Fruit fly (Drosophila melanogaster): ENCODE data around the gene CG5644.

Gene CG5644

DNA sequence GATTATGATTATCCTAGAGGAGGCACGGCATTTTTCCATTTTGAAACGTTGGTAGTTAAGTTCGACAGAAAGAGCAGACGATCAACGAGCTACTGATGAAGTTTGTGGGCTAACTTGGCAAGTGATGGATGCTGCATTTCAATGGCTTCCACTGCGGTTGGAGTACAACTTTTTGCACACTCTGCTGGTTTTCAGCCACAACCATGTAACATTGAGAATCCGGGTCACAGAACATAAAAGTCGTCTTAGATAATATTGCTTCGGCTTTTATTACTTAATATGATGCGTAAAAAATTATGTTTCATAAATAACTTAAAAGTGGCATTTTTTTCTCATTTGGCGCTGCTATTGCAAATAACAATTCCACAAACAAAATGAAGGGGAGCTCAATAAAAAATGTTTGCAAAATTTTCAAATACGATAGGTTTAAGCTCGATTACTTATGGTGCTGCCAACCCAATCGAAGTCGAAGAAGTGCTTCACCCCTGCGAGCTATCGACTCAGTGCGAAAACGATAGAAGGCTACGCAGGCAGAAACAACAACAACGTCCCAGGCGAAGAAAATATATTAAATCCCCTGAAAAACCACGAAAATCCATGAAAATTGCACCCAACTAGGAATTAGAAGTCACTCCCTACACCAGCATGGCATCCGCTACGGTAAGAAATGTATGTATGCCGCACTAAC, 13.2 kb downstream of the CG5644 start, which contains the start of the genes CG5653 and CG5021:
CG5653 (minus strand) TSS at position 51 of the 688 bp plus-strand sequence.
CG5021 (plus strand) TSS at position 506 of the 688 bp plus-strand sequence.
- no peak for TF ChIP-seq kay (GFP tag; ENCODE audit: borderline replicate concordance)
- peak; percentile 30 for TF ChIP-seq bab1 (GFP tag; optimal IDR thresholded peaks at IDR 0.05)

DNA sequence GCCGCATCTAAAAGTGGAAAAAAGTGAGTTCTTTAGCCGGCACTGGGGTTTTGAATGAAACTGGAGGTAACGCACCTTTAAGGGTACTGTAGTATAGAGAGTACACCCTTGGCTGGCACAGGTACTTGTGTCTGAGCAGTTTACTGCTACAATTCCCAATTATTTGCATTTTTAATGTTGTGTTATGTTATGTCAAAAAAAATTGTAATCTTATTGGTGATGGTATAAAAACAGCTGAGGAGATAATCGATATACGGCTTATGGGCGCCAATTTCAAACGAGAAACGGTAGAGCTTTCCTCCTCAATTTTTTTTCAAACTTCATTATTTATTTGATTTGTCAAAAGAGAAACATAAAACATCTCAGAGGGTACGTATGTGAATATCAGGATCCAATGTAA, 15.2 kb downstream of the CG5644 start, which contains the start of gene ValRS-m:
ValRS-m (minus strand) TSS at position 312 of the 400 bp plus-strand sequence.
- no peak for TF ChIP-seq pad (GFP tag; optimal IDR thresholded peaks at IDR 0.05)

DNA sequence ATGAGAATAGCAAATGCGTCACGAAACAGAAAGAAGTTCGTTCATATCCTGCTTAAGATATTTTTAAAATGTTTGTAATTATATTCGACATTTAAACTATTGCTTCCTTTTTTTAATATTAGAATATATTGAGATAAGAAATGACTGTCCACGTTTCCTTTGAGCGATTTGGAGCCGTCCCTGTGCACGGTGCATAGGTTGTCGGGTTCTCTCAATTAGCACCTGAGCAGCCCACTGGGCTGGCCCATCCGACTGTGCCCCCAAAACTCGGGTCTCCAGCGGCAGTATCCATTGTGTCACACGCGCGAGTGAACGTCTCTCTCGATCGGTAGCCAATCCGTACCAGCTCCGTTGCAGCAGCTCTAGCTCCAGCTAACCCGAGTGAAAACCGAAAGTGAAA, 21.1 kb downstream of the CG5644 start, which contains the start of gene CG13313:
CG13313 (plus strand) TSS at position 301 of the 400 bp plus-strand sequence.
- no peak for TF ChIP-seq CG14711 (tag; optimal IDR thresholded peaks at IDR 0.05)
- no peak for TF ChIP-seq Mnt (GFP tag; optimal IDR thresholded peaks at IDR 0.05)
- TF ChIP-seq cic (GFP tag; optimal IDR thresholded peaks at IDR 0.05), result no peak
- TF ChIP-seq CG7101 (tag; optimal IDR thresholded peaks at IDR 0.05), result no peak
- no peak for TF ChIP-seq tj (GFP tag; optimal IDR thresholded peaks at IDR 0.05)
- no peak for TF ChIP-seq CG12768 (GFP tag; optimal IDR thresholded peaks at IDR 0.05)
- no peak for TF ChIP-seq CG1620 (GFP tag; optimal IDR thresholded peaks at IDR 0.05)
- no peak for TF ChIP-seq ovo (GFP tag; optimal IDR thresholded peaks at IDR 0.05)
- TF ChIP-seq pad (GFP tag; optimal IDR thresholded peaks at IDR 0.05), result no peak

DNA sequence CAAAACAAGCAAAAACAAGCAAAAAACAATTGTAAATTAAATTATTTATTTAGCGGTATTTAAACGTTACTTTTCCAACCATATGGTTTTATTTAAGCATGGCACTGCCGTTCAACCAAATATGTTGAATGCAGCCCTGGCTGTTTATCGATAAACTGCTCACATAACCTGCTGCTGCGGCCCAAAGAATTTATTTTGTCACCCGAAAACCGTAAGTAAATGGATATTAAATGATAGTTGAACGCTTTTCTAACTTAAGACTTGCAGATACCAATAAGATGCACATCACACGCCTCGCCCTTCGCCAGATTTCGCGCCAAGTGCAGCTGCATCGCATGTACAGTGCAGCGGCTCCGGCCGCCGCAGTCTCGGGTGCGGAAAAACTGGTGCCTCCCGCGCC, 23.0 kb downstream of the CG5644 start, which contains the start of gene mRpL12:
mRpL12 (plus strand) TSS at position 123 of the 400 bp plus-strand sequence.
- TF ChIP-seq toe (GFP tag; optimal IDR thresholded peaks at IDR 0.05) (no peak), kay (GFP tag; ENCODE audit: borderline replicate concordance) (peak; percentile 4), CG1620 (GFP tag; optimal IDR thresholded peaks at IDR 0.05) (no peak), cic (GFP tag; optimal IDR thresholded peaks at IDR 0.05) (no peak), Mnt (GFP tag; optimal IDR thresholded peaks at IDR 0.05) (peak; percentile 4)

DNA sequence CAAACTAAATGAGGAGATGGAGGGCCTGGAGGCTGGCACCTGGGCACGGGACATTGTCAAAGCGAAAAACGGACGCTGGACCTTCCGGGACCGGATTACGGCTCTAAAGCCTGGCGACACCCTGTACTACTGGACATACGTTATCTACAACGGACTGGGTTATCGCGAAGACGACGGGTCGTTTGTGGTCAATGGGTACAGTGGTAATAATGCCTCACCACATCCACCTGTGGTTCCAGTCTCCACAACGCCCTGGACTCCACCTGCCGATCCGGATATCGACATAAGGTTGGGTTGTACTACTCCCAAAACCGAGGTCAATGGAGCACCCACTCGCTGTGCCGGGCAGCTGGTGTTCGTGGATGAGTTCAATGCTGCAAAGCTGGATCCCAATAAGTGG, 24.5 kb downstream of the CG5644 start:
- TF ChIP-seq CG14711 (tag; optimal IDR thresholded peaks at IDR 0.05), result no peak
- TF ChIP-seq CG7045 (GFP tag; optimal IDR thresholded peaks at IDR 0.05), result no peak
- TF ChIP-seq ovo (GFP tag; optimal IDR thresholded peaks at IDR 0.05), result no peak
- TF ChIP-seq toe (GFP tag; optimal IDR thresholded peaks at IDR 0.05), result no peak
- TF ChIP-seq bab1 (GFP tag; optimal IDR thresholded peaks at IDR 0.05), result no peak
- no peak for TF ChIP-seq Hr96 (GFP tag; optimal IDR thresholded peaks at IDR 0.05)
- no peak for TF ChIP-seq cic (GFP tag; optimal IDR thresholded peaks at IDR 0.05)
- TF ChIP-seq cnc (optimal IDR thresholded peaks at IDR 0.05), result no peak
- TF ChIP-seq Clk (GFP tag; optimal IDR thresholded peaks at IDR 0.05), result no peak
- TF ChIP-seq CG1620 (GFP tag; optimal IDR thresholded peaks at IDR 0.05), result no peak
- TF ChIP-seq pad (GFP tag; optimal IDR thresholded peaks at IDR 0.05), result no peak
- TF ChIP-seq CG33017 (tag; optimal IDR thresholded peaks at IDR 0.05), result no peak
- TF ChIP-seq tj (GFP tag; optimal IDR thresholded peaks at IDR 0.05), result no peak

DNA sequence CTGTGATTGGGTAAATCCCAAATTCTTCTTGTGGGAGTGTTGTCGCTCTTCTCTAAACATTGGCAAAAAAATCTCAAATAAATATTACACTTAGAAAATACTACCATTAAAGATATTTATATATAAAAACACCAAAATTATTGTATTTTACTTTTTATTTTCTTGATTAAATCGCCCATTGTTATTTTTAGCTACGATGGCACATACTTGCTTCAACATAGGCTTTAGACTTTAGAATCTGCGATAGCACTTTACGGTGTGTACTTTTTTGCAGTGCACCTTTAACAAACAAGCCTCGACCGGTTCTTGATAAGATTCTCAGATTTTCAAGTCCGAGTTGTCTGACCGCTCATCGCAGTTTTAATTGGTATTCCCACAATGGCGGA, 25.0 kb downstream of the CG5644 start, which contains the start of gene GNBP3:
GNBP3 (plus strand) TSS at position 374 of the 386 bp plus-strand sequence.
- no peak for TF ChIP-seq tj (GFP tag; optimal IDR thresholded peaks at IDR 0.05)
- TF ChIP-seq CG11617 (GFP tag; optimal IDR thresholded peaks at IDR 0.05), result no peak
- no peak for TF ChIP-seq Hr96 (GFP tag; optimal IDR thresholded peaks at IDR 0.05)
- peak; percentile 10 for TF ChIP-seq cic (GFP tag; optimal IDR thresholded peaks at IDR 0.05)
- TF ChIP-seq ovo (GFP tag; optimal IDR thresholded peaks at IDR 0.05), result no peak
- no peak for TF ChIP-seq cnc (optimal IDR thresholded peaks at IDR 0.05)
- TF ChIP-seq CG14711 (tag; optimal IDR thresholded peaks at IDR 0.05), result peak; percentile 43
- TF ChIP-seq CG5204 (GFP tag; optimal IDR thresholded peaks at IDR 0.05), result no peak
- TF ChIP-seq Mnt (GFP tag; optimal IDR thresholded peaks at IDR 0.05), result no peak
- no peak for TF ChIP-seq Crg-1 (GFP tag; optimal IDR thresholded peaks at IDR 0.05)
- TF ChIP-seq CG12768 (GFP tag; optimal IDR thresholded peaks at IDR 0.05), result peak; percentile 71
- no peak for TF ChIP-seq pad (GFP tag; optimal IDR thresholded peaks at IDR 0.05)
- TF ChIP-seq CG1620 (GFP tag; optimal IDR thresholded peaks at IDR 0.05), result no peak
- peak; percentile 76 for TF ChIP-seq CG33017 (tag; optimal IDR thresholded peaks at IDR 0.05)
- TF ChIP-seq CG7101 (tag; optimal IDR thresholded peaks at IDR 0.05), result peak; percentile 62
- peak; percentile 44 for TF ChIP-seq CG7045 (GFP tag; optimal IDR thresholded peaks at IDR 0.05)
- no peak for TF ChIP-seq toe (GFP tag; optimal IDR thresholded peaks at IDR 0.05)
- TF ChIP-seq bab1 (GFP tag; optimal IDR thresholded peaks at IDR 0.05), result no peak
- TF ChIP-seq Clk (GFP tag; optimal IDR thresholded peaks at IDR 0.05), result peak; percentile 20
- peak; percentile 90 for TF ChIP-seq kay (GFP tag; ENCODE audit: borderline replicate concordance)

DNA sequence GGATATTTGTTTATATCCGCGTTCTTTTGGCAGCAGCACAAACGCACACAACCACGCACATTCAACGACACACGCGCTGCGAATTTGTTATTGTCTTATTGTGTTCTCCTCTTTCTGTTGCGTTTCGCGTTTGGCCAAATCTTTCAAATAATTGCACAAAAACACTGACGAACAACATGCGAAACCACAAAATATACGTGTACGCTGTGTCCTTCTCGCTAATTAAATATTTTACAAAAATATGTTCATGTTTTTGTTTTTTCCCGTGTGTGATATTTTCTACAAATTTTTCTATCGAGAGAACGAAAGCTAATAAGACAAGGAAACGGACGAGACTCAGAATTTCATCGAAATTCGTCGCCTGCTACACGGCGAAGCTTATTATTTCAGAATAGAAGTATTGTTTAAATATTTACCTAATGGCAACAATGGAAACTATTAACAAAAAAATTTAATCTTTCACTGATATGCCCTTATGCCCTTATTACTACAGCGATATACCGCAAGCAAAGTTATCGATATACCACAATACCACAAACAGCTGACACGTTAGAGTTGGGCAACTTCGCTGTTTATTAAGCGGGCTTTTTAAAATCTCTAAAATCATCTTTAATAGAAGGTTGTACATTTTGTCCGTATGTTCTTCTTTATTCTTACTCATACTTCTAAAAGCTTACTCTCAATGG, 25.6 kb downstream of the CG5644 start, which contains the start of the genes CG43783 and orb2:
CG43783 (minus strand) TSS at position 311 of the 686 bp plus-strand sequence.
orb2 (minus strand) TSS at position 502 of the 686 bp plus-strand sequence.
- peak; percentile 19 for TF ChIP-seq bab1 (GFP tag; optimal IDR thresholded peaks at IDR 0.05)
- no peak for TF ChIP-seq cnc (optimal IDR thresholded peaks at IDR 0.05)
- TF ChIP-seq cic (GFP tag; optimal IDR thresholded peaks at IDR 0.05), result peak; percentile 62
- TF ChIP-seq Clk (GFP tag; optimal IDR thresholded peaks at IDR 0.05), result no peak
- TF ChIP-seq CG33017 (tag; optimal IDR thresholded peaks at IDR 0.05), result no peak
- TF ChIP-seq CG7101 (tag; optimal IDR thresholded peaks at IDR 0.05), result no peak
- no peak for TF ChIP-seq CG11617 (GFP tag; optimal IDR thresholded peaks at IDR 0.05)
- TF ChIP-seq CG1620 (GFP tag; optimal IDR thresholded peaks at IDR 0.05), result no peak

Data from whole organism, adult.